Fruit fly (Drosophila melanogaster) whole organism, embryonic: ENCODE results near the gene bor.
A peak's percentile ranks its signal among the peaks of the same experiment; 100 is the strongest.

ENCODE experiments used
- Atf-2 ChIP-seq: fragments of 200-800 bp; sonication (Bioruptor generic); optimal IDR thresholded peaks from 2 replicates; lab custom pipeline; 2016; ENCODE audit warnings: missing biosample characterization, missing genetic modification characterization
- CG10431 ChIP-seq: fragments of 200-800 bp; sonication (Bioruptor generic); optimal IDR thresholded peaks from 3 replicates; lab custom pipeline; 2018; ENCODE audit warnings: missing biosample characterization, mild to moderate bottlenecking, missing genetic modification characterization
- CG10959 ChIP-seq: fragments of 200-800 bp; sonication (Bioruptor generic); IDR thresholded peaks from 2 replicates; pipeline ENCODE4 v1.3.6; 2022; ENCODE audit warnings: missing biosample characterization, missing genetic modification characterization
- CG11093 ChIP-seq: fragments of 200-800 bp; sonication (Bioruptor generic); IDR thresholded peaks from 3 replicates; pipeline ENCODE4 v1.3.6; 2022; ENCODE audit warnings: missing biosample characterization, missing genetic modification characterization
- CG12769 ChIP-seq: fragments of 200-800 bp; sonication (Bioruptor generic); optimal IDR thresholded peaks from 2 replicates; lab custom pipeline; 2019; ENCODE audit warnings: missing biosample characterization, mild to moderate bottlenecking, missing genetic modification characterization, moderate library complexity
- CG15269 ChIP-seq: fragments of 200-800 bp; sonication (Bioruptor generic); optimal IDR thresholded peaks from 2 replicates; lab custom pipeline; 2018; ENCODE audit warnings: missing biosample characterization, mild to moderate bottlenecking, missing genetic modification characterization, moderate library complexity
- CG15601 ChIP-seq: fragments of 200-800 bp; sonication (Bioruptor generic); optimal IDR thresholded peaks from 3 replicates; lab custom pipeline; 2019; ENCODE audit warnings: missing biosample characterization, mild to moderate bottlenecking, missing genetic modification characterization, moderate library complexity
- CG15696 ChIP-seq: fragments of 200-800 bp; sonication (Bioruptor generic); optimal IDR thresholded peaks from 2 replicates; lab custom pipeline; 2019; ENCODE audit warnings: missing biosample characterization, mild to moderate bottlenecking, missing genetic modification characterization, moderate library complexity
- CG17361 ChIP-seq: fragments of 200-800 bp; sonication (Bioruptor generic); IDR thresholded peaks from 3 replicates; pipeline ENCODE4 v1.3.6; 2022; ENCODE audit warnings: missing biosample characterization, missing genetic modification characterization
- CG1832 ChIP-seq: fragments of 200-800 bp; sonication (Bioruptor generic); optimal IDR thresholded peaks from 2 replicates; lab custom pipeline; 2017; ENCODE audit warnings: missing biosample characterization, mild to moderate bottlenecking, missing genetic modification characterization, inconsistent platforms
- CG18476 ChIP-seq: fragments of 200-800 bp; sonication (Bioruptor generic); optimal IDR thresholded peaks from 2 replicates; lab custom pipeline; 2016; ENCODE audit warnings: missing biosample characterization, mild to moderate bottlenecking, missing genetic modification characterization
- CG2889 ChIP-seq: fragments of 200-800 bp; sonication (Bioruptor generic); IDR thresholded peaks from 3 replicates; pipeline ENCODE4 v1.3.6; 2022; ENCODE audit warnings: missing biosample characterization, missing genetic modification characterization
- CG31441 ChIP-seq: fragments of 200-800 bp; sonication (Bioruptor generic); IDR thresholded peaks from 2 replicates; pipeline ENCODE4 v1.3.6; 2022; ENCODE audit warnings: missing biosample characterization, missing genetic modification characterization
- CG33557 ChIP-seq: fragments of 200-800 bp; sonication (Bioruptor generic); optimal IDR thresholded peaks from 2 replicates; lab custom pipeline; 2019; ENCODE audit warnings: missing biosample characterization, mild to moderate bottlenecking, missing genetic modification characterization, moderate library complexity
- CG3995 ChIP-seq: fragments of 200-800 bp; sonication (Bioruptor generic); optimal IDR thresholded peaks from 3 replicates; lab custom pipeline; 2016; ENCODE audit warnings: missing biosample characterization, missing genetic modification characterization
- CG5245 ChIP-seq: fragments of 200-800 bp; sonication (Bioruptor generic); optimal IDR thresholded peaks from 3 replicates; lab custom pipeline; 2016; ENCODE audit warnings: missing biosample characterization, missing genetic modification characterization
- CG6175 ChIP-seq: fragments of 200-800 bp; sonication (Bioruptor generic); IDR thresholded peaks from 3 replicates; pipeline ENCODE4 v1.3.6; 2022; ENCODE audit warnings: missing biosample characterization, missing genetic modification characterization
- CG6654 ChIP-seq: fragments of 200-800 bp; sonication (Bioruptor generic); optimal IDR thresholded peaks from 2 replicates; lab custom pipeline; 2017; ENCODE audit warnings: missing biosample characterization, mild to moderate bottlenecking, missing genetic modification characterization
- CG6854 ChIP-seq: fragments of 200-800 bp; sonication (Bioruptor generic); optimal IDR thresholded peaks from 3 replicates; lab custom pipeline; 2017; ENCODE audit warnings: missing biosample characterization, mild to moderate bottlenecking, missing genetic modification characterization
- D ChIP-seq, 2 experiments: fragments of 200-800 bp in 1 of 2; fragments of >200 bp in 1 of 2; sonication (Bioruptor generic) in 1 of 2; optimal IDR thresholded peaks; 2 replicates in 1 of 2; 3 replicates in 1 of 2; lab custom pipeline; 2017; ENCODE audit warnings: mild to moderate bottlenecking in 1 of 2, missing biosample characterization in 1 of 2, missing genetic modification characterization in 1 of 2, missing genetic modification reagents in 1 of 2
- Dll ChIP-seq: fragments of 200-800 bp; sonication (Bioruptor generic); IDR thresholded peaks from 4 replicates; pipeline ENCODE4 v1.3.6; 2022; ENCODE audit warnings: missing biosample characterization, missing genetic modification characterization; ENCODE audit not compliant: partially characterized antibody
- Doc2 ChIP-seq: fragments of 200-800 bp; sonication (Bioruptor generic); IDR thresholded peaks from 2 replicates; pipeline ENCODE4 v1.3.6; 2022; ENCODE audit warnings: missing biosample characterization, missing genetic modification characterization
- NC2β ChIP-seq: fragments of 200-800 bp; sonication (Bioruptor generic); optimal IDR thresholded peaks from 2 replicates; lab custom pipeline; 2016; ENCODE audit warnings: missing biosample characterization, missing genetic modification characterization
- Poxn ChIP-seq: fragments of 200-800 bp; sonication (Bioruptor generic); IDR thresholded peaks from 2 replicates; pipeline ENCODE4 v1.3.6; 2022; ENCODE audit warnings: missing biosample characterization, missing genetic modification characterization
- Rfx ChIP-seq: fragments of 200-800 bp; sonication (Bioruptor generic); IDR thresholded peaks from 2 replicates; pipeline ENCODE4 v1.3.6; 2022; ENCODE audit warnings: missing biosample characterization, missing genetic modification characterization
- Scr ChIP-seq: fragments of 200-800 bp; sonication (Bioruptor generic); IDR thresholded peaks from 2 replicates; pipeline ENCODE4 v1.3.6; 2022; ENCODE audit warnings: missing biosample characterization, missing genetic modification characterization; ENCODE audit not compliant: partially characterized antibody
- al ChIP-seq: fragments of 200-800 bp; sonication (Bioruptor generic); IDR thresholded peaks from 2 replicates; pipeline ENCODE4 v1.3.6; 2022; ENCODE audit warnings: missing biosample characterization, missing genetic modification characterization
- bsh ChIP-seq, 2 experiments: fragments of 200-800 bp; sonication (Bioruptor generic); optimal IDR thresholded peaks; 2 replicates each; lab custom pipeline; 2017 to 2018; ENCODE audit warnings: mild to moderate bottlenecking in 2 of 2, missing biosample characterization in 2 of 2, missing genetic modification characterization in 2 of 2, moderate library complexity in 1 of 2
- btn ChIP-seq: fragments of 200-800 bp; sonication (Bioruptor generic); optimal IDR thresholded peaks from 2 replicates; lab custom pipeline; 2016; ENCODE audit warnings: missing biosample characterization, missing genetic modification characterization
- cwo ChIP-seq: fragments of 200-800 bp; sonication (Bioruptor generic); optimal IDR thresholded peaks from 3 replicates; lab custom pipeline; 2017; ENCODE audit warnings: missing biosample characterization, missing genetic modification characterization, mild to moderate bottlenecking, moderate library complexity, missing genetic modification reagents
- exex ChIP-seq: fragments of 200-800 bp; sonication (Bioruptor generic); optimal IDR thresholded peaks from 4 replicates; lab custom pipeline; 2018; ENCODE audit warnings: missing biosample characterization, mild to moderate bottlenecking, missing genetic modification characterization, moderate library complexity
- fru ChIP-seq: fragments of >200 bp; optimal IDR thresholded peaks from 2 replicates; lab custom pipeline; 2017
- gt ChIP-seq: fragments of 200-800 bp; sonication (Bioruptor generic); IDR thresholded peaks from 2 replicates; pipeline ENCODE4 v1.3.6; 2022; ENCODE audit warnings: missing biosample characterization, missing genetic modification characterization
- ham ChIP-seq: fragments of 200-800 bp; sonication (Bioruptor generic); IDR thresholded peaks from 2 replicates; pipeline ENCODE4 v1.3.6; 2022; ENCODE audit warnings: missing biosample characterization, missing genetic modification characterization
- hbn ChIP-seq: fragments of 200-800 bp; sonication (Bioruptor generic); IDR thresholded peaks from 2 replicates; pipeline ENCODE4 v1.3.6; 2022; ENCODE audit warnings: missing biosample characterization, missing genetic modification characterization; ENCODE audit not compliant: partially characterized antibody
- hth ChIP-seq: fragments of >200 bp; optimal IDR thresholded peaks from 2 replicates; lab custom pipeline; 2017; ENCODE audit warnings: inconsistent platforms
- klu ChIP-seq: fragments of 200-800 bp; sonication (Bioruptor generic); IDR thresholded peaks from 2 replicates; pipeline ENCODE4 v1.3.6; 2022; ENCODE audit warnings: missing biosample characterization, missing genetic modification characterization
- kni ChIP-seq: fragments of 200-800 bp; sonication (Bioruptor generic); optimal IDR thresholded peaks from 3 replicates; lab custom pipeline; 2017; ENCODE audit warnings: mild to moderate bottlenecking, missing biosample characterization, missing genetic modification reagents, missing genetic modification characterization
- lov ChIP-seq, 2 experiments: fragments of 200-800 bp in 1 of 2; fragments of >200 bp in 1 of 2; sonication (Bioruptor generic) in 1 of 2; IDR thresholded peaks in 1 of 2; optimal IDR thresholded peaks in 1 of 2; 2 replicates in 1 of 2; 3 replicates in 1 of 2; pipeline versions ENCODE4 v1.3.6 to Lab custom; 2017 to 2022; ENCODE audit warnings: missing biosample characterization in 1 of 2, missing genetic modification characterization in 1 of 2
- luna ChIP-seq: fragments of 200-800 bp; sonication (Bioruptor generic); optimal IDR thresholded peaks from 2 replicates; lab custom pipeline; 2016; ENCODE audit warnings: missing biosample characterization, missing genetic modification characterization
- schlank ChIP-seq: fragments of 200-800 bp; sonication (Bioruptor generic); optimal IDR thresholded peaks from 2 replicates; lab custom pipeline; 2018; ENCODE audit warnings: missing biosample characterization, mild to moderate bottlenecking, missing genetic modification characterization
- sd ChIP-seq: fragments of 200-800 bp; sonication (Bioruptor generic); optimal IDR thresholded peaks from 3 replicates; lab custom pipeline; 2018; ENCODE audit warnings: missing biosample characterization, mild to moderate bottlenecking, missing genetic modification characterization, moderate library complexity
- seq ChIP-seq: fragments of 200-800 bp; sonication (Bioruptor generic); IDR thresholded peaks from 2 replicates; pipeline ENCODE4 v1.3.6; 2022; ENCODE audit warnings: missing biosample characterization, missing genetic modification characterization
- sug ChIP-seq: fragments of 200-800 bp; optimal IDR thresholded peaks from 2 replicates; lab custom pipeline; 2019; ENCODE audit warnings: missing biosample characterization, mild to moderate bottlenecking, missing genetic modification characterization, moderate library complexity
- tio ChIP-seq: fragments of 200-800 bp; sonication (Bioruptor generic); optimal IDR thresholded peaks from 2 replicates; lab custom pipeline; 2017; ENCODE audit warnings: missing biosample characterization, missing genetic modification characterization, inconsistent platforms
- tll ChIP-seq, 2 experiments: fragments of 200-800 bp in 1 of 2; fragments of >200 bp in 1 of 2; sonication (Bioruptor generic) in 1 of 2; optimal IDR thresholded peaks; 2 replicates each; lab custom pipeline; 2017 to 2019; ENCODE audit warnings: missing biosample characterization in 2 of 2, missing genetic modification characterization in 2 of 2, mild to moderate bottlenecking in 1 of 2, moderate library complexity in 1 of 2
- unc-4 ChIP-seq: fragments of 200-800 bp; sonication (Bioruptor generic); IDR thresholded peaks from 2 replicates; pipeline ENCODE4 v1.3.6; 2022; ENCODE audit warnings: missing biosample characterization, missing genetic modification characterization; ENCODE audit not compliant: partially characterized antibody
- unpg ChIP-seq: fragments of 200-800 bp; sonication (Bioruptor generic); optimal IDR thresholded peaks from 3 replicates; lab custom pipeline; 2018; ENCODE audit warnings: missing biosample characterization, mild to moderate bottlenecking, missing genetic modification characterization, moderate library complexity

Gene bor

dm6 chr3R:16228719-16229704 lies 34.9 kb downstream of the bor start (continued):
- TF ChIP-seq schlank (tag; lab: Kevin White, UChicago) (no peak), Rfx (no peak), CG10431 (GFP tag; lab: Kevin White, UChicago) (no peak), btn (GFP tag; lab: Kevin White, UChicago) (no peak), gt (GFP tag; lab: Robert Waterston, UW) (no peak), bsh (GFP tag; optimal IDR thresholded peaks at IDR 0.05; lab: Kevin White, UChicago) (no peak), ham (GFP tag; lab: Robert Waterston, UW) (no peak), lov (optimal IDR thresholded peaks at IDR 0.05; lab: Kevin White, UChicago) (no peak), lov (GFP tag; IDR thresholded peaks at IDR 0.05; lab: Robert Waterston, UW) (no peak), CG2889 (GFP tag; lab: Robert Waterston, UW) (no peak), seq (GFP tag; lab: Robert Waterston, UW) (no peak), Poxn (GFP tag; lab: Robert Waterston, UW) (no peak), CG33557 (GFP tag; lab: Kevin White, UChicago) (no peak), CG6854 (GFP tag; lab: Kevin White, UChicago) (no peak), klu (GFP tag; lab: Robert Waterston, UW) (no peak), Doc2 (GFP tag; lab: Robert Waterston, UW) (no peak), CG18476 (GFP tag; lab: Kevin White, UChicago) (no peak), D (optimal IDR thresholded peaks at IDR 0.05; lab: Kevin White, UChicago) (no peak), D (GFP tag; optimal IDR thresholded peaks at IDR 0.05; lab: Kevin White, UChicago) (no peak), exex (tag; lab: Kevin White, UChicago) (peak; percentile 12), CG31441 (GFP tag; lab: Robert Waterston, UW) (no peak), kni (GFP tag; lab: Kevin White, UChicago) (peak; percentile 59), tio (GFP tag; lab: Kevin White, UChicago) (no peak), tll (GFP tag; optimal IDR thresholded peaks at IDR 0.05; lab: Kevin White, UChicago) (peak in 1 of 2 experiments; percentile 7), luna (no peak), CG6654 (GFP tag; lab: Kevin White, UChicago) (no peak), hth (lab: Kevin White, UChicago) (no peak), CG15601 (no peak), sug (peak; percentile 3), CG17361 (GFP tag; lab: Robert Waterston, UW) (no peak), CG12769 (tag; lab: Kevin White, UChicago) (peak; percentile 23), CG15696 (tag; lab: Kevin White, UChicago) (no peak), hbn (GFP tag; lab: Robert Waterston, UW) (no peak), CG1832 (peak; percentile 29), cwo (GFP tag; lab: Kevin White, UChicago) (peak; percentile 99), NC2β (GFP tag; lab: Kevin White, UChicago) (no peak), CG6175 (GFP tag; lab: Robert Waterston, UW) (no peak), Scr (no peak), sd (tag; lab: Kevin White, UChicago) (peak; percentile 7), CG3995 (GFP tag; lab: Kevin White, UChicago) (no peak), Dll (GFP tag; lab: Robert Waterston, UW) (no peak), CG11093 (GFP tag; lab: Robert Waterston, UW) (no peak), al (GFP tag; lab: Robert Waterston, UW) (no peak), CG5245 (GFP tag; lab: Kevin White, UChicago) (no peak), Atf-2 (GFP tag; lab: Kevin White, UChicago) (no peak), unc-4 (GFP tag; lab: Robert Waterston, UW) (no peak), CG15269 (tag; lab: Kevin White, UChicago) (no peak), unpg (GFP tag; lab: Kevin White, UChicago) (no peak), CG10959 (GFP tag; lab: Robert Waterston, UW) (no peak), fru (lab: Kevin White, UChicago) (no peak)
